Worm (Caenorhabditis elegans): Measurements from ENCODE around the gene ascc-1.

ascc-1 gene

DNA sequence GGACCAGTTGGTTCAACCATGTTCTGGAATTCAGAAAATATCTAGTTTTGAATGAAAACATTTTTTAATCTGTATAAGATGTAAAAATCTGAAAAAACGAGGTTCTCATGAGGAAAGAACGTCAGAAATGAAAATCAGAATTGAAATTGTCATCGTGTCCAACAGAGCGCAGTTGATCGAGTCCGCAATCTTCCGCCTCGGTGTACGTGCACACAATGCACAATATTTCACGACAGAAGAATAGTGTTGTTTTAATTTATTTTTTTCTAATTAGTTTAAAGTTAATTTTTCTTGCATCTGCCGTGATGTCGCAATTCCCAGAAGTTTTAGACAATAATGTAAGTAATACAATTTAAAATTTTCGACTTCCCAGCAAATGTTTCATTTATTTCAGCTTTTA, 13.8 kb upstream of the ascc-1 start, which contains the start of gene nfyc-1:
Gene nfyc-1, plus strand, starts transcription at position 268 of the 400 bp plus-strand sequence.
- TF ChIP-seq mep-1 (tag; optimal IDR thresholded peaks at IDR 0.05): peak; percentile 47
- peak in 1 of 2 experiments; percentile 5 for TF ChIP-seq hif-1 (tag; optimal IDR thresholded peaks at IDR 0.05)
- TF ChIP-seq nhr-28 (tag; optimal IDR thresholded peaks at IDR 0.05): peak; percentile 51
- no peak for TF ChIP-seq ceh-62 (tag; optimal IDR thresholded peaks at IDR 0.05)
- peak; percentile 63 for TF ChIP-seq T20F7.1 (GFP tag; optimal IDR thresholded peaks at IDR 0.05)
- no peak for TF ChIP-seq aha-1 (tag)
- TF ChIP-seq duxl-1 (tag; optimal IDR thresholded peaks at IDR 0.05; ENCODE audit: poor library complexity): peak; percentile 7
- TF ChIP-seq hmg-1.1 (GFP tag; IDR thresholded peaks at IDR 0.05): peak; percentile 52; the same call in 1 of the 2 replicates
- no peak for TF ChIP-seq snpc-1.2 (GFP tag; IDR thresholded peaks at IDR 0.05)
- peak; percentile 66 for TF ChIP-seq dpl-1 (GFP tag; optimal IDR thresholded peaks at IDR 0.05)
- no peak for TF ChIP-seq nhr-6 (tag; optimal IDR thresholded peaks at IDR 0.05)
- TF ChIP-seq lin-1 (GFP tag; IDR thresholded peaks at IDR 0.05): no peak
- TF ChIP-seq daf-16 (GFP tag; optimal IDR thresholded peaks at IDR 0.05): no peak
- peak; percentile 35 for TF ChIP-seq daf-16 (tag; optimal IDR thresholded peaks at IDR 0.05)
- TF ChIP-seq pqm-1 (tag; optimal IDR thresholded peaks at IDR 0.05): no peak
- peak; percentile 20 for TF ChIP-seq fkh-10 (GFP tag; optimal IDR thresholded peaks at IDR 0.05)
- no peak for TF ChIP-seq madf-5 (GFP tag; IDR thresholded peaks at IDR 0.05)
- TF ChIP-seq lsy-2 (tag; optimal IDR thresholded peaks at IDR 0.05): peak in 1 of 2 experiments; percentile 83
- TF ChIP-seq R02D3.7 (tag; optimal IDR thresholded peaks at IDR 0.05): no peak
- no peak for TF ChIP-seq D1046.2 (GFP tag; IDR thresholded peaks at IDR 0.05)
- TF ChIP-seq ztf-7 (tag; optimal IDR thresholded peaks at IDR 0.05): peak; percentile 0
- peak; percentile 34 for TF ChIP-seq hlh-30 (tag; optimal IDR thresholded peaks at IDR 0.05; ENCODE audit: insufficient read depth)
- no peak for TF ChIP-seq lin-15B (tag; optimal IDR thresholded peaks at IDR 0.05)
- no peak for TF ChIP-seq F49E8.2 (tag; optimal IDR thresholded peaks at IDR 0.05; ENCODE audit: borderline replicate concordance)
- TF ChIP-seq rbr-2 (tag; optimal IDR thresholded peaks at IDR 0.05): peak; percentile 7
- peak; percentile 22 for TF ChIP-seq ama-1 (optimal IDR thresholded peaks at IDR 0.05)
- peak; percentile 63 for TF ChIP-seq lin-13 (GFP tag; optimal IDR thresholded peaks at IDR 0.05)
- peak; percentile 60 for TF ChIP-seq dve-1 (tag; optimal IDR thresholded peaks at IDR 0.05; ENCODE audit: insufficient read depth)
- TF ChIP-seq arid-1 (GFP tag; conservative IDR thresholded peaks at IDR 0.05): 0 out of 2 replicates have a peak, but pooled peaks have one; percentile 34
- peak; percentile 84 for TF ChIP-seq mes-2 (tag; optimal IDR thresholded peaks at IDR 0.05; ENCODE audit: poor library complexity, severe bottlenecking)
- no peak for TF ChIP-seq fos-1 (tag; optimal IDR thresholded peaks at IDR 0.05)
- TF ChIP-seq lin-38 (GFP tag; IDR thresholded peaks at IDR 0.05): peak; percentile 89

DNA sequence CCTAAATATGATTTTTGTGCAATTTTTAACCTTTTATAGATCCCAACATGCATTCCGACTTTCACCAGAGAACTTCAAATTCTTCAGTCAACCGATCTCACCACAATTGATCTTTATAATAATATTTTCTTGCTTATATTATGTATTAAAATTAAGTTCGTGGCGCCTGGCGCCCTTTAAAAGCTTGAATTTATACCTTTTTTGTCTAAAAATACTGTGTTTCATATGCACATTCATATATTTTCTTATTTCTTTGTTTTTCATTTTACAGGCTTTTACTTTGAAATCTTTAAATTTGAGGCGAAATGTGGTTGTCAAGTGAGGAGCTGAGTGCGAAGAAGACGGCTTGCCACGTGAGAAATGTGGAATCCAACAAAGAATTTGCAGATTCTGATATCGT, 12.7 kb upstream of the ascc-1 start, which contains the start of gene rpoa-49:
Gene rpoa-49, plus strand, starts transcription at position 301 of the 400 bp plus-strand sequence.
- TF ChIP-seq ZK546.5 (tag; optimal IDR thresholded peaks at IDR 0.05) (no peak), ama-1 (optimal IDR thresholded peaks at IDR 0.05) (peak; percentile 4), nhr-111 (GFP tag; optimal IDR thresholded peaks at IDR 0.05) (no peak), daf-12 (tag; optimal IDR thresholded peaks at IDR 0.05) (no peak)

DNA sequence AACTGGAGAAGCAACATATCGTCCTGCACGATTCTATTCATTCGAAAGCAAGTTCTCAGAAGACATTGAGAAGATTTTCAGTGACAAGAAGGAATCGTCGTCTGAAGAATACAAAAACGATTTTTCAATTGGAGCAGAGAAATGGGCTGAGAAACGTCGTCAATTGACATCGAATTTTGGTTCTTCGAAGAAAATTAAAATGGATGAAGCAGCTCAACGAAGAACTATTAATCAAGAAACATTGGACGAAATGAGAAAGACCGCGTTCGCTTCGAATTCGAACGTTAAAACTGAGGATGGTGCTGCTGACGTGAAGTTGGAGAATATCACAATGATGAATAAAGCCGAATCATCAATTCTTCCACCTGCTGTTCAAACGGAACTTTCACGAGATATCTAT, 11.4 kb upstream of the ascc-1 start, which contains the start of gene rpt-4:
Gene rpt-4, minus strand, starts transcription at position 101 of the 400 bp plus-strand sequence.
- no peak for TF ChIP-seq nhr-102 (tag; optimal IDR thresholded peaks at IDR 0.05)
- TF ChIP-seq ces-1 (GFP tag; optimal IDR thresholded peaks at IDR 0.05): no peak
- no peak for TF ChIP-seq php-3 (GFP tag; IDR thresholded peaks at IDR 0.05)
- no peak for TF ChIP-seq pha-4 (GFP tag; IDR thresholded peaks at IDR 0.05)
- TF ChIP-seq pha-4 (tag; optimal IDR thresholded peaks at IDR 0.05): no peak
- TF ChIP-seq hif-1 (tag; optimal IDR thresholded peaks at IDR 0.05): no peak
- no peak for TF ChIP-seq unc-130 (GFP tag; optimal IDR thresholded peaks at IDR 0.05)
- TF ChIP-seq lin-1 (GFP tag; IDR thresholded peaks at IDR 0.05): no peak
- no peak for TF ChIP-seq spr-3 (GFP tag; optimal IDR thresholded peaks at IDR 0.05)
- no peak for TF ChIP-seq nhr-42 (GFP tag; IDR thresholded peaks at IDR 0.05)
- TF ChIP-seq jun-1 (tag; optimal IDR thresholded peaks at IDR 0.05): no peak
- TF ChIP-seq madf-5 (GFP tag; IDR thresholded peaks at IDR 0.05): no peak
- no peak for TF ChIP-seq Y75B8A.6 (GFP tag; IDR thresholded peaks at IDR 0.05)
- TF ChIP-seq nhr-28 (tag; optimal IDR thresholded peaks at IDR 0.05): no peak

Measured in whole organism, L4 larva.